Fruit fly (Drosophila melanogaster): Measurements from ENCODE around the gene CG13305.

Gene CG13305

dm6 chr3L:8672199-8673059 is 25.8 kb upstream of the CG13305 start (continued):
- TF ChIP-seq kah (GFP tag; optimal IDR thresholded peaks at IDR 0.05) (no peak), ci (GFP tag; IDR thresholded peaks at IDR 0.05) (no peak), CG4360 (GFP tag; IDR thresholded peaks at IDR 0.05) (no peak), sr (GFP tag; IDR thresholded peaks at IDR 0.05) (peak; percentile 47; the same call in 2 of the 3 replicates), ATbp (GFP tag; optimal IDR thresholded peaks at IDR 0.05) (no peak), Hmx (GFP tag; optimal IDR thresholded peaks at IDR 0.05) (no peak), CG1603 (tag; optimal IDR thresholded peaks at IDR 0.05) (peak; percentile 23), dmrt11E (tag; optimal IDR thresholded peaks at IDR 0.05) (no peak), CG14965 (GFP tag; optimal IDR thresholded peaks at IDR 0.05; ENCODE audit: borderline replicate concordance) (no peak), ase (GFP tag; IDR thresholded peaks at IDR 0.05) (no peak), YL-1 (GFP tag; optimal IDR thresholded peaks at IDR 0.05) (no peak), Hey (tag; optimal IDR thresholded peaks at IDR 0.05) (no peak), Lim3 (GFP tag; IDR thresholded peaks at IDR 0.05) (no peak), Trl (optimal IDR thresholded peaks at IDR 0.05) (peak; percentile 57 to 59), Trl (GFP tag; optimal IDR thresholded peaks at IDR 0.05) (peak; percentile 33), dati (GFP tag; IDR thresholded peaks at IDR 0.05) (no peak), Neu2 (GFP tag; optimal IDR thresholded peaks at IDR 0.05; ENCODE audit: borderline replicate concordance) (no peak), run (tag; optimal IDR thresholded peaks at IDR 0.05) (no peak), tx (GFP tag; optimal IDR thresholded peaks at IDR 0.05) (no peak), CoRest (tag; optimal IDR thresholded peaks at IDR 0.05) (peak; percentile 38), Drgx (GFP tag; IDR thresholded peaks at IDR 0.05) (peak; percentile 76), Fer2 (tag; optimal IDR thresholded peaks at IDR 0.05) (no peak), ab (GFP tag; optimal IDR thresholded peaks at IDR 0.05) (no peak), H2.0 (GFP tag; IDR thresholded peaks at IDR 0.05) (peak; percentile 7; the same call in 1 of the 2 replicates), CG13624 (GFP tag; optimal IDR thresholded peaks at IDR 0.05) (peak; percentile 70), CG1233 (GFP tag; optimal IDR thresholded peaks at IDR 0.05) (no peak), Hsf (GFP tag; optimal IDR thresholded peaks at IDR 0.05) (peak; percentile 37), tup (GFP tag; optimal IDR thresholded peaks at IDR 0.05) (no peak), Ada2b (GFP tag; IDR thresholded peaks at IDR 0.05) (no peak), CG2199 (GFP tag; IDR thresholded peaks at IDR 0.05) (no peak), Mad (GFP tag; optimal IDR thresholded peaks at IDR 0.05) (no peak), CG31224 (GFP tag; IDR thresholded peaks at IDR 0.05) (peak; percentile 56), CG12942 (GFP tag; optimal IDR thresholded peaks at IDR 0.05) (no peak), Poxn (GFP tag; IDR thresholded peaks at IDR 0.05) (peak; percentile 37; the same call in 1 of the 2 replicates), CG30020 (tag; optimal IDR thresholded peaks at IDR 0.05) (no peak), NFAT (GFP tag; IDR thresholded peaks at IDR 0.05) (no peak), CG17359 (tag; optimal IDR thresholded peaks at IDR 0.05) (peak; percentile 20), CG17612 (GFP tag; IDR thresholded peaks at IDR 0.05) (0 out of 2 replicates have a peak, but pooled peaks have one; percentile 35), CG9817 (tag; optimal IDR thresholded peaks at IDR 0.05) (peak; percentile 38), CG15514 (GFP tag; optimal IDR thresholded peaks at IDR 0.05) (peak; percentile 32), CG9215 (GFP tag; IDR thresholded peaks at IDR 0.05) (peak; percentile 31; the same call in 1 of the 2 replicates), CG8281 (tag; optimal IDR thresholded peaks at IDR 0.05) (no peak), CG15601 (tag; optimal IDR thresholded peaks at IDR 0.05) (no peak), gt (GFP tag; IDR thresholded peaks at IDR 0.05) (no peak), CG3281 (GFP tag; optimal IDR thresholded peaks at IDR 0.05) (peak; percentile 65), D19B (GFP tag; optimal IDR thresholded peaks at IDR 0.05) (peak; percentile 39), CG2202 (tag; optimal IDR thresholded peaks at IDR 0.05) (no peak), grau (tag; optimal IDR thresholded peaks at IDR 0.05) (peak; percentile 63), CG8924 (tag; optimal IDR thresholded peaks at IDR 0.05) (no peak), ftz-f1 (GFP tag; optimal IDR thresholded peaks at IDR 0.05) (peak; percentile 63)
